Fruit fly (Drosophila melanogaster): Measurements from ENCODE around the gene CG13474.
A peak's percentile ranks its signal among the peaks of the same experiment; 100 is the strongest.

Gene CG13474

dm6 chr3L:14664390-14664789, 32.5 kb downstream of the CG13474 start:
- TF ChIP-seq tin (GFP tag; optimal IDR thresholded peaks at IDR 0.05) (peak; percentile 3), ewg (GFP tag; optimal IDR thresholded peaks at IDR 0.05) (no peak), CG13296 (GFP tag; optimal IDR thresholded peaks at IDR 0.05) (no peak), pan (optimal IDR thresholded peaks at IDR 0.05) (no peak), pan (GFP tag; optimal IDR thresholded peaks at IDR 0.05 in 1 of 2, IDR thresholded peaks at IDR 0.05 in 1 of 2) (no peak), Sry-δ (GFP tag; optimal IDR thresholded peaks at IDR 0.05) (no peak), CG8359 (GFP tag; optimal IDR thresholded peaks at IDR 0.05; ENCODE audit: borderline replicate concordance) (no peak), Kr (GFP tag; optimal IDR thresholded peaks at IDR 0.05) (peak; percentile 35), E2f1 (GFP tag; IDR thresholded peaks at IDR 0.05) (no peak), mam (GFP tag; optimal IDR thresholded peaks at IDR 0.05) (no peak), NC2β (GFP tag; optimal IDR thresholded peaks at IDR 0.05) (no peak), kah (GFP tag; optimal IDR thresholded peaks at IDR 0.05) (peak; percentile 74), CG8478 (optimal IDR thresholded peaks at IDR 0.05) (no peak), luna (GFP tag; optimal IDR thresholded peaks at IDR 0.05) (no peak), pzg (GFP tag; optimal IDR thresholded peaks at IDR 0.05) (no peak), fru (optimal IDR thresholded peaks at IDR 0.05) (no peak), CG3995 (GFP tag; optimal IDR thresholded peaks at IDR 0.05) (no peak), Vsx1 (GFP tag; optimal IDR thresholded peaks at IDR 0.05) (no peak), Gug (GFP tag; IDR thresholded peaks at IDR 0.05) (no peak), CG10462 (GFP tag; optimal IDR thresholded peaks at IDR 0.05) (no peak), CG12155 (GFP tag; optimal IDR thresholded peaks at IDR 0.05) (no peak), gcm (GFP tag; optimal IDR thresholded peaks at IDR 0.05) (peak; percentile 90), CG7745 (tag; optimal IDR thresholded peaks at IDR 0.05) (no peak), CG6654 (GFP tag; optimal IDR thresholded peaks at IDR 0.05) (no peak), dm (GFP tag; optimal IDR thresholded peaks at IDR 0.05) (no peak), CG14667 (GFP tag; IDR thresholded peaks at IDR 0.05) (no peak), CG6854 (GFP tag; optimal IDR thresholded peaks at IDR 0.05) (no peak), Gsc (GFP tag; IDR thresholded peaks at IDR 0.05) (no peak), hb (GFP tag; IDR thresholded peaks at IDR 0.05; ENCODE audit: partially characterized antibody) (no peak), dmrt11E (tag; optimal IDR thresholded peaks at IDR 0.05) (peak; percentile 49), ara (GFP tag; IDR thresholded peaks at IDR 0.05) (no peak), slp2 (GFP tag; optimal IDR thresholded peaks at IDR 0.05) (no peak), da (GFP tag; optimal IDR thresholded peaks at IDR 0.05) (no peak), ash1 (GFP tag; optimal IDR thresholded peaks at IDR 0.05) (no peak), Blimp-1 (GFP tag; optimal IDR thresholded peaks at IDR 0.05) (no peak), CG15514 (GFP tag; optimal IDR thresholded peaks at IDR 0.05) (no peak), schlank (tag; optimal IDR thresholded peaks at IDR 0.05) (no peak), Jarid2 (GFP tag; optimal IDR thresholded peaks at IDR 0.05) (no peak), zfh2 (GFP tag; optimal IDR thresholded peaks at IDR 0.05) (no peak), al (GFP tag; IDR thresholded peaks at IDR 0.05) (no peak), Scr (GFP tag; IDR thresholded peaks at IDR 0.05; ENCODE audit: partially characterized antibody) (no peak), az2 (GFP tag; optimal IDR thresholded peaks at IDR 0.05) (no peak), CG5180 (GFP tag; optimal IDR thresholded peaks at IDR 0.05) (no peak), CG18262 (tag; optimal IDR thresholded peaks at IDR 0.05) (no peak), nom (GFP tag; optimal IDR thresholded peaks at IDR 0.05) (no peak), Med (GFP tag) (peak; percentile 42), CG34224 (GFP tag; IDR thresholded peaks at IDR 0.05; ENCODE audit: partially characterized antibody) (no peak), Aef1 (GFP tag; IDR thresholded peaks at IDR 0.05) (no peak), Meics (GFP tag; optimal IDR thresholded peaks at IDR 0.05) (no peak), CG12744 (GFP tag; optimal IDR thresholded peaks at IDR 0.05) (no peak)

All from whole organism, embryonic.